Worm (Caenorhabditis elegans) whole organism, L4 larva: ENCODE measurements around the gene Y44A6C.1.

Source experiments
- D1046.2 ChIP-seq: fragments of 200-800 bp; sonication (Bioruptor generic); IDR thresholded peaks from 2 replicates; pipeline ENCODE4 v1.3.6; 2022; ENCODE audit warnings: missing genetic modification characterization, missing compliant biosample characterization
- F49E8.2 ChIP-seq: sonication (generic microtip); optimal IDR thresholded peaks from 2 replicates; lab custom pipeline; 2016; ENCODE audit warnings: missing compliant biosample characterization, mild to moderate bottlenecking, missing genetic modification characterization, borderline replicate concordance
- T20F7.1 ChIP-seq: fragments of 200-800 bp; sonication (Bioruptor generic); optimal IDR thresholded peaks from 2 replicates; lab custom pipeline; 2018; ENCODE audit warnings: mild to moderate bottlenecking, missing genetic modification characterization, missing compliant biosample characterization
- T26A8.4 ChIP-seq: fragments of 200-800 bp; sonication (Bioruptor generic); IDR thresholded peaks from 2 replicates; pipeline ENCODE4 v1.3.6; 2022; ENCODE audit warnings: missing genetic modification characterization, missing compliant biosample characterization
- Y5F2A.4 ChIP-seq: fragments of 200-800 bp; sonication (Bioruptor generic); optimal IDR thresholded peaks from 2 replicates; lab custom pipeline; 2018; ENCODE audit warnings: mild to moderate bottlenecking, missing genetic modification characterization, missing compliant biosample characterization
- Y75B8A.6 ChIP-seq: fragments of 200-800 bp; sonication (Bioruptor generic); IDR thresholded peaks from 2 replicates; pipeline ENCODE4 v1.3.6; 2022; ENCODE audit warnings: missing genetic modification reagents, missing genetic modification characterization, missing compliant biosample characterization
- ZK337.2 ChIP-seq: fragments of 200-800 bp; sonication (Bioruptor generic); IDR thresholded peaks from 2 replicates; pipeline ENCODE4 v1.3.6; 2022; ENCODE audit warnings: missing genetic modification reagents, missing genetic modification characterization, missing compliant biosample characterization
- aha-1 ChIP-seq: fragments of 150-350 bp; peaks from one replicate; lab custom pipeline; 2014; ENCODE audit warnings: missing biosample characterization, missing genetic modification characterization
- aly-2 ChIP-seq: sonication (generic microtip); optimal IDR thresholded peaks from 2 replicates; lab custom pipeline; 2018; ENCODE audit warnings: missing biosample characterization, missing genetic modification characterization
- arid-1 ChIP-seq: fragments of 200-800 bp; sonication (Bioruptor generic); conservative IDR thresholded peaks from 2 replicates; pipeline ENCODE4 v1.3.6; 2022; ENCODE audit warnings: missing genetic modification reagents, missing genetic modification characterization, missing compliant biosample characterization
- attf-4 ChIP-seq: sonication (generic microtip); optimal IDR thresholded peaks from 3 replicates; lab custom pipeline; 2017; ENCODE audit warnings: missing biosample characterization, missing genetic modification characterization
- ceh-32 ChIP-seq: sonication (generic microtip); optimal IDR thresholded peaks from 2 replicates; lab custom pipeline; 2016; ENCODE audit warnings: mild to moderate bottlenecking, missing genetic modification characterization, missing compliant biosample characterization; ENCODE audit not compliant: poor library complexity
- ces-1 ChIP-seq: fragments of 150-350 bp; sonication (generic microtip); optimal IDR thresholded peaks from 4 replicates; lab custom pipeline; 2014; ENCODE audit warnings: missing biosample characterization, missing genetic modification reagents, missing genetic modification characterization
- daf-12 ChIP-seq: fragments of 150-350 bp; optimal IDR thresholded peaks from 2 replicates; lab custom pipeline; 2014; ENCODE audit warnings: missing biosample characterization, missing genetic modification reagents, missing genetic modification characterization
- daf-8 ChIP-seq: fragments of 200-800 bp; sonication (Bioruptor generic); IDR thresholded peaks from 2 replicates; pipeline ENCODE4 v1.3.6; 2022; ENCODE audit warnings: missing genetic modification characterization, missing compliant biosample characterization
- dmd-9 ChIP-seq: fragments of 200-800 bp; sonication (Bioruptor generic); IDR thresholded peaks from 2 replicates; pipeline ENCODE4 v1.3.6; 2022; ENCODE audit warnings: missing genetic modification reagents, missing genetic modification characterization, missing compliant biosample characterization
- dpl-1 ChIP-seq: fragments of 150-350 bp; optimal IDR thresholded peaks from 2 replicates; lab custom pipeline; 2014; ENCODE audit warnings: missing biosample characterization, missing genetic modification reagents, missing genetic modification characterization
- dve-1 ChIP-seq: sonication (generic microtip); optimal IDR thresholded peaks from 2 replicates; lab custom pipeline; 2017; ENCODE audit warnings: antibody characterized with exemption, mild to moderate bottlenecking, missing genetic modification characterization, missing compliant biosample characterization; ENCODE audit not compliant: insufficient read depth
- egl-27 ChIP-seq: sonication (generic microtip); optimal IDR thresholded peaks from 3 replicates; lab custom pipeline; 2017; ENCODE audit warnings: missing biosample characterization, missing genetic modification reagents, missing genetic modification characterization
- fkh-10 ChIP-seq: fragments of 150-350 bp; optimal IDR thresholded peaks from 2 replicates; lab custom pipeline; 2014; ENCODE audit warnings: missing biosample characterization, missing genetic modification reagents, missing genetic modification characterization
- gei-8 ChIP-seq: fragments of 200-800 bp; sonication (Bioruptor generic); optimal IDR thresholded peaks from 2 replicates; lab custom pipeline; 2018; ENCODE audit warnings: mild to moderate bottlenecking, missing genetic modification characterization, missing compliant biosample characterization
- hlh-30 ChIP-seq: sonication (generic microtip); optimal IDR thresholded peaks from 2 replicates; lab custom pipeline; 2017; ENCODE audit warnings: antibody characterized with exemption, mild to moderate bottlenecking, missing genetic modification characterization, missing compliant biosample characterization; ENCODE audit not compliant: insufficient read depth
- lin-15B ChIP-seq: fragments of 150-350 bp; sonication (generic microtip); optimal IDR thresholded peaks from 3 replicates; lab custom pipeline; 2014; ENCODE audit warnings: missing biosample characterization, missing genetic modification characterization
- lin-29 ChIP-seq: fragments of 200-800 bp; sonication (Bioruptor generic); IDR thresholded peaks from 2 replicates; pipeline ENCODE4 v1.3.6; 2022; ENCODE audit warnings: missing genetic modification reagents, missing genetic modification characterization, missing compliant biosample characterization
- lir-3 ChIP-seq: sonication (generic microtip); optimal IDR thresholded peaks from 2 replicates; lab custom pipeline; 2016; ENCODE audit warnings: mild to moderate bottlenecking, missing genetic modification characterization, missing compliant biosample characterization
- madf-5 ChIP-seq, 2 experiments: fragments of 200-800 bp; sonication (Bioruptor generic); IDR thresholded peaks; 2 replicates each; pipeline ENCODE4 v1.3.6; 2022; ENCODE audit warnings: missing compliant biosample characterization in 2 of 2, missing genetic modification characterization in 2 of 2
- mep-1 ChIP-seq: fragments of 150-350 bp; sonication (generic microtip); optimal IDR thresholded peaks from 3 replicates; lab custom pipeline; 2014; ENCODE audit warnings: missing biosample characterization, missing genetic modification characterization
- mes-2 ChIP-seq: sonication (generic microtip); optimal IDR thresholded peaks from 2 replicates; lab custom pipeline; 2016; ENCODE audit warnings: missing genotype, mild to moderate bottlenecking, missing genetic modification characterization, missing compliant biosample characterization; ENCODE audit not compliant: poor library complexity, severe bottlenecking
- mxl-2 ChIP-seq: fragments of 200-800 bp; sonication (Bioruptor generic); conservative IDR thresholded peaks from 2 replicates; pipeline ENCODE4 v1.3.6; 2022; ENCODE audit warnings: missing genetic modification reagents, missing genetic modification characterization, missing compliant biosample characterization
- mxl-3 ChIP-seq: fragments of 200-800 bp; sonication (Bioruptor generic); optimal IDR thresholded peaks from 2 replicates; lab custom pipeline; 2018; ENCODE audit warnings: mild to moderate bottlenecking, missing genetic modification characterization, missing compliant biosample characterization
- nhr-10 ChIP-seq: fragments of 150-350 bp; optimal IDR thresholded peaks from 2 replicates; lab custom pipeline; 2014; ENCODE audit warnings: missing biosample characterization, missing genetic modification characterization
- nhr-102 ChIP-seq: sonication (generic microtip); optimal IDR thresholded peaks from 2 replicates; lab custom pipeline; 2016; ENCODE audit warnings: mild to moderate bottlenecking, missing genetic modification characterization, moderate library complexity, missing compliant biosample characterization
- nhr-237 ChIP-seq: sonication (generic microtip); optimal IDR thresholded peaks from 2 replicates; lab custom pipeline; 2017; ENCODE audit warnings: missing biosample characterization, missing genetic modification characterization
- nhr-41 ChIP-seq: fragments of 200-800 bp; sonication (Bioruptor generic); IDR thresholded peaks from 2 replicates; pipeline ENCODE4 v1.3.6; 2022; ENCODE audit warnings: missing genetic modification reagents, missing genetic modification characterization, missing compliant biosample characterization
- nhr-42 ChIP-seq: fragments of 200-800 bp; sonication (Bioruptor generic); IDR thresholded peaks from 2 replicates; pipeline ENCODE4 v1.3.6; 2022; ENCODE audit warnings: missing genetic modification characterization, missing compliant biosample characterization
- nhr-76 ChIP-seq: fragments of 150-350 bp; optimal IDR thresholded peaks from 2 replicates; lab custom pipeline; 2014; ENCODE audit warnings: missing biosample characterization, missing genetic modification characterization
- pha-4 ChIP-seq, 2 experiments: fragments of 150-350 bp in 1 of 2; fragments of 200-800 bp in 1 of 2; sonication (Bioruptor generic) in 1 of 2; IDR thresholded peaks in 1 of 2; optimal IDR thresholded peaks in 1 of 2; 2 replicates each; pipeline versions ENCODE4 v1.3.6 to Lab custom; 2014 to 2022; ENCODE audit warnings: missing genetic modification characterization in 2 of 2, missing genetic modification reagents in 2 of 2, missing biosample characterization in 1 of 2, missing compliant biosample characterization in 1 of 2
- php-3 ChIP-seq: fragments of 200-800 bp; sonication (Bioruptor generic); IDR thresholded peaks from 2 replicates; pipeline ENCODE4 v1.3.6; 2022; ENCODE audit warnings: missing genetic modification reagents, missing genetic modification characterization, missing compliant biosample characterization
- saeg-2 ChIP-seq: fragments of 200-800 bp; sonication (Bioruptor generic); IDR thresholded peaks from 2 replicates; pipeline ENCODE4 v1.3.6; 2022; ENCODE audit warnings: missing genetic modification reagents, missing genetic modification characterization, missing compliant biosample characterization
- set-16 ChIP-seq: fragments of 200-800 bp; sonication (Bioruptor generic); IDR thresholded peaks from 2 replicates; pipeline ENCODE4 v1.3.6; 2022; ENCODE audit warnings: missing genetic modification reagents, missing genetic modification characterization, missing compliant biosample characterization
- spr-1 ChIP-seq: sonication (generic microtip); optimal IDR thresholded peaks from 2 replicates; lab custom pipeline; 2016; ENCODE audit warnings: mild to moderate bottlenecking, missing genetic modification characterization, missing compliant biosample characterization
- spr-3 ChIP-seq: fragments of 200-800 bp; sonication (Bioruptor generic); optimal IDR thresholded peaks from 2 replicates; lab custom pipeline; 2018; ENCODE audit warnings: mild to moderate bottlenecking, missing genetic modification characterization, missing compliant biosample characterization
- tra-1 ChIP-seq: fragments of 200-800 bp; sonication (Bioruptor generic); IDR thresholded peaks from 2 replicates; pipeline ENCODE4 v1.3.6; 2022; ENCODE audit warnings: missing genetic modification reagents, missing genetic modification characterization, missing compliant biosample characterization
- unc-130 ChIP-seq: sonication (generic microtip); optimal IDR thresholded peaks from 2 replicates; lab custom pipeline; 2016; ENCODE audit warnings: missing genetic modification reagents, missing genetic modification characterization, missing compliant biosample characterization
- unc-39 ChIP-seq: sonication (generic microtip); optimal IDR thresholded peaks from 2 replicates; lab custom pipeline; 2017; ENCODE audit warnings: missing biosample characterization, missing genetic modification characterization
- unc-62 ChIP-seq, 3 experiments: fragments of 150-350 bp in 1 of 3; sonication (generic microtip); optimal IDR thresholded peaks in 2 of 3; peaks in 1 of 3; 1 replicate in 1 of 3; 2 replicates in 2 of 3; lab custom pipeline; 2014 to 2017; ENCODE audit warnings: missing biosample characterization in 3 of 3, missing genetic modification characterization in 3 of 3, missing genetic modification reagents in 3 of 3, missing genotype in 1 of 3
- zag-1 ChIP-seq: fragments of 150-350 bp; optimal IDR thresholded peaks from 2 replicates; lab custom pipeline; 2014; ENCODE audit warnings: missing biosample characterization, missing genetic modification characterization
- zfp-2 ChIP-seq: sonication (generic microtip); optimal IDR thresholded peaks from 2 replicates; lab custom pipeline; 2016; ENCODE audit warnings: mild to moderate bottlenecking, missing genetic modification characterization, missing compliant biosample characterization
- zip-11 ChIP-seq: fragments of 200-800 bp; sonication (Bioruptor generic); IDR thresholded peaks from 2 replicates; pipeline ENCODE4 v1.3.6; 2022; ENCODE audit warnings: missing genetic modification characterization, missing compliant biosample characterization
- ztf-11 ChIP-seq: fragments of 150-350 bp; optimal IDR thresholded peaks from 2 replicates; lab custom pipeline; 2014; ENCODE audit warnings: missing biosample characterization, missing genetic modification characterization

Gene Y44A6C.1

ce11 chrV:20716830-20717441 is 3.2 kb downstream of the Y44A6C.1 start:
- no peak for TF ChIP-seq F49E8.2 (tag; lab: Kevin White, UChicago)
- TF ChIP-seq nhr-76 (tag; lab: Kevin White, UChicago) = no peak
- TF ChIP-seq zip-11 (GFP tag; lab: Robert Waterston, UW) = no peak
- TF ChIP-seq daf-12 = no peak
- TF ChIP-seq dpl-1 (GFP tag; lab: Kevin White, UChicago) = no peak
- TF ChIP-seq D1046.2 (GFP tag; lab: Robert Waterston, UW) = no peak
- no peak for TF ChIP-seq nhr-102
- TF ChIP-seq zfp-2 (tag; lab: Kevin White, UChicago) = no peak
- TF ChIP-seq mxl-3 (GFP tag; lab: Kevin White, UChicago) = no peak
- TF ChIP-seq nhr-10 = no peak
- TF ChIP-seq ces-1 (GFP tag; lab: Kevin White, UChicago) = no peak
- TF ChIP-seq aly-2 (tag; lab: Kevin White, UChicago) = no peak
- TF ChIP-seq mes-2 (tag; lab: Kevin White, UChicago) = peak; percentile 9
- TF ChIP-seq T26A8.4 (GFP tag; lab: Robert Waterston, UW) = peak; percentile 55
- TF ChIP-seq aha-1 (tag; lab: Kevin White, UChicago) = no peak
- no peak for TF ChIP-seq hlh-30 (tag; lab: Kevin White, UChicago)
- TF ChIP-seq unc-62 (GFP tag; optimal IDR thresholded peaks at IDR 0.05 in 1 of 2; lab: Kevin White, UChicago) = no peak
- no peak for TF ChIP-seq unc-62 (tag; optimal IDR thresholded peaks at IDR 0.05; lab: Kevin White, UChicago)
- TF ChIP-seq ceh-32 (tag; lab: Kevin White, UChicago) = no peak
- no peak for TF ChIP-seq T20F7.1 (GFP tag; lab: Kevin White, UChicago)
- TF ChIP-seq php-3 (GFP tag; lab: Robert Waterston, UW) = no peak
- no peak for TF ChIP-seq daf-8 (GFP tag; lab: Robert Waterston, UW)
- TF ChIP-seq Y5F2A.4 (GFP tag; lab: Kevin White, UChicago) = no peak
- TF ChIP-seq ztf-11 (tag; lab: Kevin White, UChicago) = no peak
- no peak for TF ChIP-seq unc-39 (tag; lab: Kevin White, UChicago)
- TF ChIP-seq saeg-2 (GFP tag; lab: Robert Waterston, UW) = no peak
- peak; percentile 56; the same call in 1 of the 2 replicates for TF ChIP-seq dmd-9 (GFP tag; lab: Robert Waterston, UW)
- TF ChIP-seq nhr-41 (GFP tag; lab: Robert Waterston, UW) = no peak
- TF ChIP-seq mxl-2 (GFP tag; lab: Robert Waterston, UW) = no peak
- no peak for TF ChIP-seq gei-8
- TF ChIP-seq attf-4 = no peak
- no peak for TF ChIP-seq spr-3
- TF ChIP-seq lir-3 (tag; lab: Kevin White, UChicago) = no peak
- no peak for TF ChIP-seq zag-1 (tag; lab: Kevin White, UChicago)
- TF ChIP-seq set-16 (GFP tag; lab: Robert Waterston, UW) = no peak
- no peak for TF ChIP-seq ZK337.2
- TF ChIP-seq unc-130 (GFP tag; lab: Kevin White, UChicago) = no peak
- TF ChIP-seq mep-1 (tag; lab: Kevin White, UChicago) = peak; percentile 6
- 0 out of 2 replicates have a peak, but pooled peaks have one; percentile 13 for TF ChIP-seq Y75B8A.6 (GFP tag; lab: Robert Waterston, UW)
- no peak for TF ChIP-seq pha-4 (GFP tag; IDR thresholded peaks at IDR 0.05; lab: Robert Waterston, UW)
- no peak for TF ChIP-seq pha-4 (tag; optimal IDR thresholded peaks at IDR 0.05; lab: Kevin White, UChicago)
- no peak for TF ChIP-seq lin-15B (tag; lab: Kevin White, UChicago)
- TF ChIP-seq nhr-42 (GFP tag; lab: Robert Waterston, UW) = no peak
- no peak for TF ChIP-seq tra-1 (GFP tag; lab: Robert Waterston, UW)
- TF ChIP-seq egl-27 (tag; lab: Kevin White, UChicago) = no peak
- TF ChIP-seq nhr-237 (tag; lab: Kevin White, UChicago) = no peak
- TF ChIP-seq lin-29 = no peak
- 0 out of 4 replicates have a peak, but pooled peaks of 1 of the 2 experiments have one; percentile 11 for TF ChIP-seq madf-5 (GFP tag; IDR thresholded peaks at IDR 0.05; lab: Robert Waterston, UW)
- no peak for TF ChIP-seq fkh-10 (GFP tag; lab: Kevin White, UChicago)
- no peak for TF ChIP-seq arid-1 (GFP tag; lab: Robert Waterston, UW)
- TF ChIP-seq spr-1 (tag; lab: Kevin White, UChicago) = no peak
- no peak for TF ChIP-seq dve-1 (tag; lab: Kevin White, UChicago)
